Fruit fly (Drosophila melanogaster): ENCODE measurements around the gene jp.

The jp gene

DNA sequence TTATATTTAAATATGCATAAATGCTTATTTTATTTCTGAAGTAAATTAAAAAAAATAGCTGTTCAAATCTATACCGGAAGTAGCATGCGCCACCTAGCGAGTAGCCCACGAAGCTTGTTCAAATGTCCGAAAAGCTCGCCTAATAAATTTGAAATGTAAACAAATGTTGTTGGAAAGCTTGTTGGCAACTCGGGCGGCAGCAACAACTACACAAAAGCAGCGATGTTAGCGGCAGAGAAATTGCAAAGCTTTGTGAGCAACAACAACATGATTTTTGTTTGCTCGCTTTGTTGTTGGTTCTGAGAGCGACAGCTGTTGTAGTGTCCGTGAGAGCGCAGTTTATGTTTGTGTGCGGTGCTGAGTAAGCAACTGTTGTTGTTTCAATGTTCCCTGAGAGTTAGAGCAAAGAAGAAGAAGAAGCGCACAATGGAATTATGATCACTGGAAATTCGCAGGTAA, 877 bp upstream of the jp start (continued):
- TF ChIP-seq CG15269 (tag; optimal IDR thresholded peaks at IDR 0.05) = peak; percentile 98
- peak; percentile 97 for TF ChIP-seq CG7271 (tag; optimal IDR thresholded peaks at IDR 0.05)
- peak; percentile 38 for TF ChIP-seq hbn (GFP tag; IDR thresholded peaks at IDR 0.05; ENCODE audit: partially characterized antibody)
- TF ChIP-seq CG8388 (GFP tag; optimal IDR thresholded peaks at IDR 0.05) = peak; percentile 96
- peak; percentile 21; the same call in 1 of the 2 replicates for TF ChIP-seq Bgb (GFP tag; IDR thresholded peaks at IDR 0.05; ENCODE audit: partially characterized antibody)
- peak in 1 of 2 experiments; percentile 70 for TF ChIP-seq crp (GFP tag; optimal IDR thresholded peaks at IDR 0.05)
- TF ChIP-seq B-H2 (GFP tag; optimal IDR thresholded peaks at IDR 0.05) = peak; percentile 100
- peak; percentile 83; the same call in 2 of the 3 replicates for TF ChIP-seq CG3726 (GFP tag; IDR thresholded peaks at IDR 0.05)
- peak; percentile 97 for TF ChIP-seq CG15601 (tag; optimal IDR thresholded peaks at IDR 0.05)
- TF ChIP-seq Rfx (GFP tag; IDR thresholded peaks at IDR 0.05) = peak; percentile 98
- TF ChIP-seq Fer2 (tag; optimal IDR thresholded peaks at IDR 0.05) = peak; percentile 98
- peak; percentile 95 for TF ChIP-seq eyg (GFP tag; optimal IDR thresholded peaks at IDR 0.05)
- peak; percentile 90 for TF ChIP-seq pho (GFP tag; optimal IDR thresholded peaks at IDR 0.05)
- peak; percentile 78 for TF ChIP-seq aop (GFP tag; IDR thresholded peaks at IDR 0.05)
- peak; percentile 100 for TF ChIP-seq Ets97D (GFP tag; optimal IDR thresholded peaks at IDR 0.05)
- no peak for TF ChIP-seq hb (GFP tag; IDR thresholded peaks at IDR 0.05; ENCODE audit: partially characterized antibody)
- peak; percentile 89 for TF ChIP-seq pfk (GFP tag; optimal IDR thresholded peaks at IDR 0.05)
- peak; percentile 65 for TF ChIP-seq CG9215 (GFP tag; IDR thresholded peaks at IDR 0.05)
- TF ChIP-seq CG10366 (GFP tag; IDR thresholded peaks at IDR 0.05) = peak; percentile 93
- TF ChIP-seq Bteb2 (GFP tag; optimal IDR thresholded peaks at IDR 0.05) = peak; percentile 96
- peak; percentile 84 for TF ChIP-seq CG3163 (GFP tag; optimal IDR thresholded peaks at IDR 0.05)
- peak; percentile 83 for TF ChIP-seq Drgx (GFP tag; IDR thresholded peaks at IDR 0.05)
- TF ChIP-seq CG1529 (GFP tag; optimal IDR thresholded peaks at IDR 0.05) = peak; percentile 98
- peak; percentile 88 for TF ChIP-seq CG9609 (GFP tag; optimal IDR thresholded peaks at IDR 0.05)
- no peak for TF ChIP-seq Dll (GFP tag; IDR thresholded peaks at IDR 0.05; ENCODE audit: partially characterized antibody)
- peak; percentile 100 for TF ChIP-seq CG3838 (GFP tag; optimal IDR thresholded peaks at IDR 0.05)
- TF ChIP-seq CG11560 (tag; IDR thresholded peaks at IDR 0.05) = peak; percentile 25; the same call in 1 of the 3 replicates
- peak; percentile 96 for TF ChIP-seq CG18764 (GFP tag; optimal IDR thresholded peaks at IDR 0.05)
- TF ChIP-seq bowl (GFP tag; IDR thresholded peaks at IDR 0.05) = peak; percentile 94
- TF ChIP-seq CG7357 (GFP tag; IDR thresholded peaks at IDR 0.05) = peak; percentile 67
- peak; percentile 100 for TF ChIP-seq fd64A (GFP tag; optimal IDR thresholded peaks at IDR 0.05)
- TF ChIP-seq slou (GFP tag; optimal IDR thresholded peaks at IDR 0.05) = peak; percentile 97
- peak; percentile 86 for TF ChIP-seq CG10321 (GFP tag; IDR thresholded peaks at IDR 0.05)
- peak in 1 of 3 experiments; percentile 65 for TF ChIP-seq lola (GFP tag; optimal IDR thresholded peaks at IDR 0.05)
- TF ChIP-seq CG6854 (GFP tag; optimal IDR thresholded peaks at IDR 0.05) = peak; percentile 99
- peak; percentile 93 to 95 for TF ChIP-seq dpn (GFP tag; optimal IDR thresholded peaks at IDR 0.05)
- no peak for TF ChIP-seq h (optimal IDR thresholded peaks at IDR 0.05)
- no peak for TF ChIP-seq inv (GFP tag; IDR thresholded peaks at IDR 0.05; ENCODE audit: partially characterized antibody)
- peak; percentile 87 for TF ChIP-seq rib (GFP tag; IDR thresholded peaks at IDR 0.05)
- TF ChIP-seq en (GFP tag; optimal IDR thresholded peaks at IDR 0.05) = peak; percentile 98
- peak; percentile 100 for TF ChIP-seq ci (GFP tag; IDR thresholded peaks at IDR 0.05)
- peak; percentile 95 for TF ChIP-seq p53 (GFP tag; optimal IDR thresholded peaks at IDR 0.05)
- TF ChIP-seq Ravus (GFP tag; IDR thresholded peaks at IDR 0.05) = peak; percentile 68
- TF ChIP-seq CG17829 (tag; optimal IDR thresholded peaks at IDR 0.05) = peak; percentile 94
- TF ChIP-seq CG8359 (GFP tag; optimal IDR thresholded peaks at IDR 0.05; ENCODE audit: borderline replicate concordance) = peak; percentile 94
- TF ChIP-seq NfI (GFP tag; optimal IDR thresholded peaks at IDR 0.05) = peak; percentile 100
- TF ChIP-seq usp (GFP tag; optimal IDR thresholded peaks at IDR 0.05) = no peak
- peak; percentile 72 for TF ChIP-seq gt (GFP tag; IDR thresholded peaks at IDR 0.05)
- TF ChIP-seq lov (optimal IDR thresholded peaks at IDR 0.05) = no peak
- TF ChIP-seq lov (GFP tag; IDR thresholded peaks at IDR 0.05) = peak; percentile 97
- peak; percentile 100 for TF ChIP-seq mirr (GFP tag; optimal IDR thresholded peaks at IDR 0.05)

Measured in whole organism, embryonic.